Worm (Caenorhabditis elegans): ENCODE results near the gene R13H4.7.

DNA sequence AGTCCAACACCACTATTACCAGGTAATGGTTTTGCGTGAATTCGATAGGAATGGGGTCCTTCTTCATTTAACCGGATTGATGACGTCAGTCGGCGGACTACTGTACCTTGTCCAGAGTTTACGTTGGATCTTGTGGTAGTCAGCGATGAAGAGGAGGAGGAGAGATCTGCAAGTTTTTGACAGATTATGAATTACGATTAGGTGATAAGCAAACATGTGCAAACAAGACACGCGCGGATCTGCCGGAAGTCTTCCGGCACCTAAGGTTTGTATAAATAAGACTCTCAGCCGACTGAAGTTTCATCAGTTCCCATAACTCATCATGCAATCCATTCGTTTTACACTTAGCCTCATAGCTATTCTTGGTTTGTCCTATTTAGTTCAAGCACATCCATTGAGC, 28.8 kb downstream of the R13H4.7 start, which contains the start of gene idpb-5:
- TF ChIP-seq hlh-4 (tag; optimal IDR thresholded peaks at IDR 0.05) (no peak), blmp-1 (tag; optimal IDR thresholded peaks at IDR 0.05) (no peak), skn-1 (tag; optimal IDR thresholded peaks at IDR 0.05) (no peak), nhr-90 (tag; optimal IDR thresholded peaks at IDR 0.05; ENCODE audit: poor library complexity) (no peak), nhr-71 (tag; optimal IDR thresholded peaks at IDR 0.05) (no peak)

All from whole organism, L1 larva.